Fruit fly (Drosophila melanogaster) whole organism, adult: ENCODE measurements around the gene CG32267.

ENCODE experiments used
- CG11617 ChIP-seq: fragments of 200-800 bp; sonication (Bioruptor generic); optimal IDR thresholded peaks from 2 replicates; lab custom pipeline; 2017; ENCODE audit warnings: mild to moderate bottlenecking, missing biosample characterization, missing genetic modification reagents, missing genetic modification characterization
- CG12768 ChIP-seq: fragments of 200-800 bp; sonication (Bioruptor generic); optimal IDR thresholded peaks from 2 replicates; lab custom pipeline; 2017; ENCODE audit warnings: missing biosample characterization, missing genetic modification characterization, mild to moderate bottlenecking, moderate library complexity, missing genetic modification reagents
- CG14711 ChIP-seq: fragments of 200-800 bp; sonication (Bioruptor generic); optimal IDR thresholded peaks from 2 replicates; lab custom pipeline; 2018; ENCODE audit warnings: missing biosample characterization, mild to moderate bottlenecking, missing genetic modification characterization, moderate library complexity
- CG1620 ChIP-seq: fragments of 200-800 bp; sonication (Bioruptor generic); optimal IDR thresholded peaks from 2 replicates; lab custom pipeline; 2016; ENCODE audit warnings: missing biosample characterization, missing genetic modification characterization
- CG33017 ChIP-seq: fragments of 200-800 bp; sonication (Bioruptor generic); optimal IDR thresholded peaks from 2 replicates; lab custom pipeline; 2018; ENCODE audit warnings: missing biosample characterization, mild to moderate bottlenecking, missing genetic modification characterization, moderate library complexity
- CG5204 ChIP-seq: fragments of 200-800 bp; sonication (Bioruptor generic); optimal IDR thresholded peaks from 2 replicates; lab custom pipeline; 2016; ENCODE audit warnings: missing biosample characterization, missing genetic modification characterization
- CG7045 ChIP-seq: fragments of 200-800 bp; sonication (Bioruptor generic); optimal IDR thresholded peaks from 2 replicates; lab custom pipeline; 2017; ENCODE audit warnings: missing biosample characterization, mild to moderate bottlenecking, missing genetic modification characterization
- CG7101 ChIP-seq: fragments of 200-800 bp; sonication (Bioruptor generic); optimal IDR thresholded peaks from 2 replicates; lab custom pipeline; 2018; ENCODE audit warnings: missing biosample characterization, mild to moderate bottlenecking, missing genetic modification characterization, moderate library complexity
- Clk ChIP-seq: fragments of 200-800 bp; sonication (Bioruptor generic); optimal IDR thresholded peaks from 2 replicates; lab custom pipeline; 2017; ENCODE audit warnings: missing biosample characterization, missing genetic modification characterization
- Crg-1 ChIP-seq: fragments of 200-800 bp; sonication (Bioruptor generic); optimal IDR thresholded peaks from 2 replicates; lab custom pipeline; 2016; ENCODE audit warnings: missing biosample characterization, missing genetic modification characterization
- Hr96 ChIP-seq: fragments of 200-800 bp; sonication (Bioruptor generic); optimal IDR thresholded peaks from 2 replicates; lab custom pipeline; 2016; ENCODE audit warnings: missing biosample characterization, missing genetic modification characterization
- Mnt ChIP-seq: fragments of 200-800 bp; sonication (Bioruptor generic); optimal IDR thresholded peaks from 2 replicates; lab custom pipeline; 2016; ENCODE audit warnings: missing biosample characterization, mild to moderate bottlenecking, missing genetic modification characterization
- bab1 ChIP-seq: fragments of 200-800 bp; sonication (Bioruptor generic); optimal IDR thresholded peaks from 3 replicates; lab custom pipeline; 2019; ENCODE audit warnings: missing biosample characterization, mild to moderate bottlenecking, missing genetic modification characterization, moderate library complexity
- cic ChIP-seq: fragments of 200-800 bp; sonication (Bioruptor generic); optimal IDR thresholded peaks from 2 replicates; lab custom pipeline; 2017; ENCODE audit warnings: missing biosample characterization, mild to moderate bottlenecking, missing genetic modification characterization, moderate library complexity
- cnc ChIP-seq, 2 experiments: fragments of >200 bp; optimal IDR thresholded peaks; 2 replicates each; lab custom pipeline; 2017
- kay ChIP-seq: fragments of 200-800 bp; sonication (Bioruptor generic); peaks from one replicate; lab custom pipeline; 2016; ENCODE audit warnings: missing biosample characterization, missing genetic modification characterization, borderline replicate concordance
- ovo ChIP-seq: fragments of 200-800 bp; sonication (Bioruptor generic); optimal IDR thresholded peaks from 2 replicates; lab custom pipeline; 2016; ENCODE audit warnings: missing biosample characterization, missing genetic modification characterization
- pad ChIP-seq: fragments of 200-800 bp; sonication (Bioruptor generic); optimal IDR thresholded peaks from 3 replicates; lab custom pipeline; 2017; ENCODE audit warnings: missing biosample characterization, missing genetic modification characterization, mild to moderate bottlenecking, moderate library complexity, missing genetic modification reagents
- tj ChIP-seq: fragments of 200-800 bp; sonication (Bioruptor generic); optimal IDR thresholded peaks from 3 replicates; lab custom pipeline; 2017; ENCODE audit warnings: missing biosample characterization, mild to moderate bottlenecking, missing genetic modification characterization, moderate library complexity
- toe ChIP-seq: fragments of 200-800 bp; sonication (Bioruptor generic); optimal IDR thresholded peaks from 2 replicates; lab custom pipeline; 2016; ENCODE audit warnings: missing biosample characterization, missing genetic modification characterization

CG32267 gene

dm6 chr3L:3471174-3471573 is 739 bp downstream of the CG32267 start, which contains the start of gene CG14971:
CG14971 (minus strand) TSS chr3L:3471309.
- TF ChIP-seq CG12768 (GFP tag; lab: Kevin White, UChicago) (no peak), CG33017 (tag; lab: Kevin White, UChicago) (peak; percentile 18), toe (GFP tag; lab: Kevin White, UChicago) (no peak), Mnt (GFP tag; lab: Kevin White, UChicago) (peak; percentile 43), cic (peak; percentile 21), CG7101 (peak; percentile 32), CG1620 (GFP tag; lab: Kevin White, UChicago) (peak; percentile 39), ovo (GFP tag; lab: Kevin White, UChicago) (no peak), Crg-1 (GFP tag; lab: Kevin White, UChicago) (peak; percentile 51), cnc (optimal IDR thresholded peaks at IDR 0.05; lab: Kevin White, UChicago) (no peak), CG7045 (GFP tag; lab: Kevin White, UChicago) (peak; percentile 42), kay (GFP tag; lab: Kevin White, UChicago) (no peak), CG14711 (peak; percentile 39), CG11617 (GFP tag; lab: Kevin White, UChicago) (no peak), Clk (GFP tag; lab: Kevin White, UChicago) (no peak), bab1 (peak; percentile 66), Hr96 (GFP tag; lab: Kevin White, UChicago) (no peak), tj (GFP tag; lab: Kevin White, UChicago) (no peak), CG5204 (GFP tag; lab: Kevin White, UChicago) (no peak), pad (GFP tag; lab: Kevin White, UChicago) (peak; percentile 29)

DNA sequence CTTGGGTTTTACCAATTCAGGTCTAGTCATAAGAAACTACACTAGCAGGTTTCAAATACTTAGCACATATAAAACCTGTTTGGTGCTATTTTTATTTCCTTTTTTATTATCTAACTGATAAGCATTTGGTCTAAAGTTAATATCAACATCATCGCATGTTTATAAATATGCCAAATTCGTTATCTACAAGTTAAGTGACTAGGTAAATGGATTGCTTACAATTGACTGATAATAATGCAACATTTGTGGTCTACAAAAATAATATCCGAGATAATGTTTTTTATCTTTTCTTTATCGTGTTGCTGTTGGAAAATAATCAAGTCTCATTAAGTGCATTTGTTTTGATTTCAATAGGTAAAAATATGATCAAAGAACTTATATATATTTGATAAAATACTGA is 2.2 kb downstream of the CG32267 start:
- TF ChIP-seq CG5204 (GFP tag; lab: Kevin White, UChicago), result no peak
- peak; percentile 46 for TF ChIP-seq cic
- peak; percentile 31 for TF ChIP-seq CG7045 (GFP tag; lab: Kevin White, UChicago)

DNA sequence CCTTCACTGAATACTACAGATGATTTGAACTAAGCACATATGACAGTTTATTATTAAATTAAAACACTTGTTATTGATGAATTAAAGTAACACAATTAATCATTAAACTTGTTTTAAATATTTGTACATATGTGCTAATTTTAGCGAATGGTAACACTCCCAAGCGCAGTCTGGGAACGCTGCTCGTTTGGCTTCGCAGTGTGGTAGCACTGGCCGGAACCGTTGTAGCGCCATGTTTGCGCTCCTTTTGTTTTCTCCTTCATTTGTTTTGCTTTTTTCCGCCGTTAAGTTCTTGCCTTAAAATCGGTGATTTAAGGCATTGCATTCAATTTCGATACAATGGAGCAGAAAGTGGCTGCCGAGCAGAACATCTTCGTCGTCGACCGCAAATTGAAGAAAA is 5.7 kb downstream of the CG32267 start, which contains the start of gene CycJ:
Gene CycJ (plus strand): TSS at position 229 of the 400 bp plus-strand sequence.
- TF ChIP-seq ovo (GFP tag; lab: Kevin White, UChicago), result peak; percentile 41
- no peak for TF ChIP-seq cnc (optimal IDR thresholded peaks at IDR 0.05; lab: Kevin White, UChicago)
- TF ChIP-seq CG12768 (GFP tag; lab: Kevin White, UChicago), result no peak
- TF ChIP-seq pad (GFP tag; lab: Kevin White, UChicago), result peak; percentile 9
- TF ChIP-seq bab1, result peak; percentile 16
- no peak for TF ChIP-seq CG11617 (GFP tag; lab: Kevin White, UChicago)
- no peak for TF ChIP-seq Clk (GFP tag; lab: Kevin White, UChicago)
- no peak for TF ChIP-seq tj (GFP tag; lab: Kevin White, UChicago)
- no peak for TF ChIP-seq Mnt (GFP tag; lab: Kevin White, UChicago)
- TF ChIP-seq CG7045 (GFP tag; lab: Kevin White, UChicago), result no peak

- TF ChIP-seq ovo (GFP tag; lab: Kevin White, UChicago), result peak; percentile 64
- TF ChIP-seq pad (GFP tag; lab: Kevin White, UChicago), result peak; percentile 98
- peak; percentile 97 for TF ChIP-seq tj (GFP tag; lab: Kevin White, UChicago)
- no peak for TF ChIP-seq Hr96 (GFP tag; lab: Kevin White, UChicago)
- no peak for TF ChIP-seq Mnt (GFP tag; lab: Kevin White, UChicago)
Observed at dm6 chr3L:3461557-3462414, 10.1 kb downstream of the CG32267 start.

DNA sequence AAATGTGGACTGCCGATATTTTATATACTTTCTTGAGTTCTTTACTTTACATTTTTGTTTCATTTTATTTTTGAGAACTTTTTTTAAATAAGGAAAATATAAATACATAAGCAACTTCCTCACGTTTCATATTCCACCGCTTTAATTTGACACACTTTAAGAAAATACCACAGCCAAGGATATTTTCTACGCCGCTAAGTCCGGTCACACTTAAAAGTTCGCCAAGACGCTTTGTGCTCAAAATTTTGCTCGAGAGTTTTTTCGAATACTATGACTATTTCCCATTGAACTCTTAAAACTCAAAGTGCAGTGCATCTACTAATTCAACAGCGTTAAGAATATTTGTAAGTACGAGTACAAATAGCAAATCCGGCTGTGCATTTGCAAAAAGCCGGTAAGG is 10.8 kb downstream of the CG32267 start, which contains the start of the genes CG46463 and armi:
Gene CG46463 (plus strand): TSS at position 197 of the 400 bp plus-strand sequence.
Gene armi (plus strand): TSS at position 199 of the 400 bp plus-strand sequence.
- no peak for TF ChIP-seq CG7101
- TF ChIP-seq toe (GFP tag; lab: Kevin White, UChicago), result no peak
- no peak for TF ChIP-seq CG33017 (tag; lab: Kevin White, UChicago)
- TF ChIP-seq Hr96 (GFP tag; lab: Kevin White, UChicago), result no peak
- TF ChIP-seq pad (GFP tag; lab: Kevin White, UChicago), result no peak
- TF ChIP-seq Mnt (GFP tag; lab: Kevin White, UChicago), result no peak
- no peak for TF ChIP-seq CG7045 (GFP tag; lab: Kevin White, UChicago)
- no peak for TF ChIP-seq bab1
- TF ChIP-seq ovo (GFP tag; lab: Kevin White, UChicago), result no peak
- no peak for TF ChIP-seq Clk (GFP tag; lab: Kevin White, UChicago)
- no peak for TF ChIP-seq CG5204 (GFP tag; lab: Kevin White, UChicago)
- no peak for TF ChIP-seq cnc (optimal IDR thresholded peaks at IDR 0.05; lab: Kevin White, UChicago)
- no peak for TF ChIP-seq tj (GFP tag; lab: Kevin White, UChicago)
- TF ChIP-seq CG1620 (GFP tag; lab: Kevin White, UChicago), result no peak
- TF ChIP-seq cic, result no peak
- TF ChIP-seq kay (GFP tag; lab: Kevin White, UChicago), result no peak
- no peak for TF ChIP-seq CG12768 (GFP tag; lab: Kevin White, UChicago)
- TF ChIP-seq CG14711, result no peak
- no peak for TF ChIP-seq Crg-1 (GFP tag; lab: Kevin White, UChicago)
